Fruit fly (Drosophila melanogaster): ENCODE data around the gene CG15892.

The CG15892 gene

DNA sequence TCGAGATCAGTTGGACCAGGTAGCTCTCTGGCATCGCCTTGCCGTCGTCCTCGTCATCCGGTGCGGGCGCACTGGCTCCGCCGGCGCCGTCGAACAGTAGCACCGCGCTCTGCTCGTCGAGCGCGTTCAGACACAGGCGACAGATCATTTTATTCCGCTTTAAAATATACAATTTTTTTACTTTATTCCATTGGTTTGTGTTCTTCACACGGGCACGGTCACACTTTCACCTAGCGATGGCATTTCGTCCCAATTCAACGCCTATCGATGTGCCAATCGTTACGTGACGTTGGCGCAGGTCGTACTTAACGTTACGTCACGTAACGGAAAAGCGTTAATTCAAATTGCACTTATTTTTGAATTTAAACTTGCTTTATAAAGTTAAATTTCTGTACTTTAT lies 6.9 kb upstream of the CG15892 start, which contains the start of gene CG12219 (continued):
- TF ChIP-seq CG16815 (GFP tag; optimal IDR thresholded peaks at IDR 0.05) (no peak), CG13123 (GFP tag; optimal IDR thresholded peaks at IDR 0.05) (no peak), CG15011 (GFP tag; optimal IDR thresholded peaks at IDR 0.05) (no peak), Jarid2 (GFP tag; optimal IDR thresholded peaks at IDR 0.05) (no peak), CG10431 (GFP tag; optimal IDR thresholded peaks at IDR 0.05) (no peak), bigmax (GFP tag; optimal IDR thresholded peaks at IDR 0.05) (no peak), h (optimal IDR thresholded peaks at IDR 0.05) (no peak), CG15601 (tag; optimal IDR thresholded peaks at IDR 0.05) (no peak), ato (GFP tag; IDR thresholded peaks at IDR 0.05; ENCODE audit: partially characterized antibody) (peak; percentile 10; the same call in 1 of the 2 replicates), Ada2b (GFP tag; IDR thresholded peaks at IDR 0.05) (no peak), Camta (GFP tag; optimal IDR thresholded peaks at IDR 0.05) (no peak), Awh (GFP tag; IDR thresholded peaks at IDR 0.05) (no peak), cas (GFP tag; IDR thresholded peaks at IDR 0.05) (no peak), bsh (GFP tag; optimal IDR thresholded peaks at IDR 0.05) (no peak), Blimp-1 (GFP tag; optimal IDR thresholded peaks at IDR 0.05) (no peak), CG7963 (GFP tag; IDR thresholded peaks at IDR 0.05; ENCODE audit: partially characterized antibody) (no peak), Sox100B (GFP tag; optimal IDR thresholded peaks at IDR 0.05) (no peak), sima (GFP tag; optimal IDR thresholded peaks at IDR 0.05) (no peak), dmrt11E (tag; optimal IDR thresholded peaks at IDR 0.05) (no peak), CG34422 (GFP tag; IDR thresholded peaks at IDR 0.05) (no peak), grn (GFP tag; optimal IDR thresholded peaks at IDR 0.05) (no peak), Adf1 (GFP tag; IDR thresholded peaks at IDR 0.05) (no peak), Ravus (GFP tag; IDR thresholded peaks at IDR 0.05) (no peak), fd102C (GFP tag; optimal IDR thresholded peaks at IDR 0.05) (no peak), ase (GFP tag; IDR thresholded peaks at IDR 0.05) (no peak), Elba2 (GFP tag; optimal IDR thresholded peaks at IDR 0.05) (no peak), lmd (GFP tag; IDR thresholded peaks at IDR 0.05) (no peak), CG10366 (GFP tag; IDR thresholded peaks at IDR 0.05) (no peak), jigr1 (GFP tag; IDR thresholded peaks at IDR 0.05) (no peak), CG9876 (GFP tag; optimal IDR thresholded peaks at IDR 0.05) (no peak), CG9797 (GFP tag; optimal IDR thresholded peaks at IDR 0.05) (peak; percentile 75), Usf (GFP tag; optimal IDR thresholded peaks at IDR 0.05) (no peak), CG32532 (GFP tag; IDR thresholded peaks at IDR 0.05) (no peak), CG13624 (GFP tag; optimal IDR thresholded peaks at IDR 0.05) (no peak), CG6791 (GFP tag; IDR thresholded peaks at IDR 0.05; ENCODE audit: partially characterized antibody) (no peak; the same call in 2 of the 3 replicates), CG43689 (GFP tag; IDR thresholded peaks at IDR 0.05) (no peak), fd64A (GFP tag; optimal IDR thresholded peaks at IDR 0.05) (no peak), Ssrp (tag; optimal IDR thresholded peaks at IDR 0.05) (no peak), CG9215 (GFP tag; IDR thresholded peaks at IDR 0.05) (no peak), ems (GFP tag; optimal IDR thresholded peaks at IDR 0.05) (no peak), Mes4 (GFP tag; optimal IDR thresholded peaks at IDR 0.05) (no peak), trem (tag; optimal IDR thresholded peaks at IDR 0.05) (peak; percentile 49), Rx (GFP tag; IDR thresholded peaks at IDR 0.05) (no peak), dan (GFP tag; IDR thresholded peaks at IDR 0.05) (no peak), CG10274 (GFP tag; optimal IDR thresholded peaks at IDR 0.05) (no peak), danr (GFP tag; IDR thresholded peaks at IDR 0.05) (no peak), yki (optimal IDR thresholded peaks at IDR 0.05) (no peak), CG17385 (GFP tag; optimal IDR thresholded peaks at IDR 0.05) (no peak), BtbVII (GFP tag; optimal IDR thresholded peaks at IDR 0.05) (no peak), unc-4 (GFP tag; IDR thresholded peaks at IDR 0.05; ENCODE audit: partially characterized antibody) (peak; percentile 69), CG7839 (tag; optimal IDR thresholded peaks at IDR 0.05) (no peak), lola (GFP tag; optimal IDR thresholded peaks at IDR 0.05) (no peak), sqz (GFP tag; optimal IDR thresholded peaks at IDR 0.05) (no peak)
